Worm (Caenorhabditis elegans) whole organism, L2 larva: Measurements from ENCODE around the gene ddx-15.
A peak's percentile ranks its signal among the peaks of the same experiment; 100 is the strongest.

ENCODE experiments used
- F13H6.1 ChIP-seq: sonication (generic microtip); optimal IDR thresholded peaks from 2 replicates; lab custom pipeline; 2016; ENCODE audit warnings: missing genetic modification characterization, missing compliant biosample characterization
- R02D3.7 ChIP-seq: fragments of 150-350 bp; optimal IDR thresholded peaks from 2 replicates; lab custom pipeline; 2014; ENCODE audit warnings: missing biosample characterization, missing genetic modification characterization
- ZK546.5 ChIP-seq: sonication (generic microtip); optimal IDR thresholded peaks from 2 replicates; lab custom pipeline; 2017; ENCODE audit warnings: missing biosample characterization, missing genetic modification characterization
- alr-1 ChIP-seq: fragments of 150-350 bp; optimal IDR thresholded peaks from 2 replicates; lab custom pipeline; 2014; ENCODE audit warnings: missing biosample characterization, missing genetic modification characterization
- aly-2 ChIP-seq: fragments of 150-350 bp; optimal IDR thresholded peaks from 2 replicates; lab custom pipeline; 2014; ENCODE audit warnings: missing biosample characterization, missing genetic modification characterization
- ama-1 ChIP-seq: fragments of 150-350 bp; optimal IDR thresholded peaks from 2 replicates; lab custom pipeline; 2018; ENCODE audit warnings: inconsistent platforms
- blmp-1 ChIP-seq: sonication (generic microtip); optimal IDR thresholded peaks from 2 replicates; lab custom pipeline; 2017; ENCODE audit warnings: missing genetic modification characterization, mild to moderate bottlenecking, missing compliant biosample characterization, antibody characterized with exemption, moderate library complexity; ENCODE audit not compliant: insufficient read depth
- ceh-16 ChIP-seq: fragments of 150-350 bp; optimal IDR thresholded peaks from 2 replicates; lab custom pipeline; 2014; ENCODE audit warnings: missing biosample characterization, missing genetic modification characterization
- ceh-82 ChIP-seq: fragments of 150-350 bp; optimal IDR thresholded peaks from 2 replicates; lab custom pipeline; 2014; ENCODE audit warnings: missing biosample characterization, missing genetic modification characterization
- crh-2 ChIP-seq: sonication (generic microtip); optimal IDR thresholded peaks from 2 replicates; lab custom pipeline; 2017; ENCODE audit warnings: missing biosample characterization, missing genetic modification characterization
- elt-1 ChIP-seq: fragments of 150-350 bp; optimal IDR thresholded peaks from 2 replicates; lab custom pipeline; 2014; ENCODE audit warnings: missing biosample characterization, missing genetic modification characterization
- elt-3 ChIP-seq: sonication (generic microtip); optimal IDR thresholded peaks from 2 replicates; lab custom pipeline; 2017; ENCODE audit warnings: missing biosample characterization, missing genetic modification characterization
- gmeb-1 ChIP-seq: fragments of 150-350 bp; optimal IDR thresholded peaks from 2 replicates; lab custom pipeline; 2014; ENCODE audit warnings: missing biosample characterization, missing genetic modification characterization
- lin-11 ChIP-seq: fragments of 150-350 bp; sonication (generic microtip); optimal IDR thresholded peaks from 2 replicates; lab custom pipeline; 2014; ENCODE audit warnings: missing biosample characterization, missing genetic modification characterization, inconsistent platforms, mixed read lengths
- lin-13 ChIP-seq: fragments of 150-350 bp; optimal IDR thresholded peaks from 2 replicates; lab custom pipeline; 2014; ENCODE audit warnings: missing biosample characterization, missing genetic modification reagents, missing genetic modification characterization
- lin-39 ChIP-seq: fragments of 150-350 bp; optimal IDR thresholded peaks from 2 replicates; lab custom pipeline; 2014; ENCODE audit warnings: missing biosample characterization, missing genetic modification reagents, missing genetic modification characterization
- lsy-2 ChIP-seq, 2 experiments: fragments of 150-350 bp in 1 of 2; sonication (generic microtip) in 1 of 2; optimal IDR thresholded peaks; 2 replicates each; lab custom pipeline; 2014 to 2017; ENCODE audit warnings: missing biosample characterization in 2 of 2, missing genetic modification characterization in 2 of 2
- mab-5 ChIP-seq: fragments of 150-350 bp; optimal IDR thresholded peaks from 2 replicates; lab custom pipeline; 2014; ENCODE audit warnings: missing biosample characterization, missing genetic modification characterization
- mdl-1 ChIP-seq, 2 experiments: fragments of 150-350 bp in 1 of 2; sonication (generic microtip) in 1 of 2; optimal IDR thresholded peaks; 2 replicates each; lab custom pipeline; 2017; ENCODE audit warnings: missing biosample characterization in 2 of 2, missing genetic modification characterization in 2 of 2
- nhr-10 ChIP-seq: sonication (generic microtip); optimal IDR thresholded peaks from 2 replicates; lab custom pipeline; 2017; ENCODE audit warnings: missing biosample characterization, missing genetic modification characterization
- nhr-11 ChIP-seq: fragments of 150-350 bp; optimal IDR thresholded peaks from 2 replicates; lab custom pipeline; 2014; ENCODE audit warnings: missing biosample characterization, missing genetic modification characterization
- nhr-129 ChIP-seq: fragments of 150-350 bp; optimal IDR thresholded peaks from 2 replicates; lab custom pipeline; 2014; ENCODE audit warnings: missing biosample characterization, missing genetic modification characterization
- nhr-23 ChIP-seq: fragments of 150-350 bp; optimal IDR thresholded peaks from 2 replicates; lab custom pipeline; 2014; ENCODE audit warnings: missing biosample characterization, missing genetic modification reagents, missing genetic modification characterization
- nhr-237 ChIP-seq: fragments of 150-350 bp; optimal IDR thresholded peaks from 2 replicates; lab custom pipeline; 2014; ENCODE audit warnings: missing biosample characterization, missing genetic modification characterization
- nhr-25 ChIP-seq: fragments of 150-350 bp; sonication (generic microtip); optimal IDR thresholded peaks from 3 replicates; lab custom pipeline; 2014; ENCODE audit warnings: missing biosample characterization, missing genetic modification characterization
- nhr-77 ChIP-seq: fragments of 150-350 bp; optimal IDR thresholded peaks from 2 replicates; lab custom pipeline; 2014; ENCODE audit warnings: missing biosample characterization, missing genetic modification characterization
- sem-4 ChIP-seq: fragments of 150-350 bp; optimal IDR thresholded peaks from 2 replicates; lab custom pipeline; 2014; ENCODE audit warnings: missing biosample characterization, missing genetic modification reagents, missing genetic modification characterization
- skn-1 ChIP-seq: sonication (generic microtip); optimal IDR thresholded peaks from 2 replicates; lab custom pipeline; 2017; ENCODE audit warnings: missing biosample characterization, missing genetic modification characterization
- sma-9 ChIP-seq, 2 experiments: fragments of 150-350 bp in 1 of 2; sonication (generic microtip) in 1 of 2; optimal IDR thresholded peaks; 2 replicates each; lab custom pipeline; 2014 to 2016; ENCODE audit warnings: missing genetic modification characterization in 2 of 2, mild to moderate bottlenecking in 1 of 2, missing biosample characterization in 1 of 2, missing compliant biosample characterization in 1 of 2, missing genetic modification reagents in 1 of 2, moderate library complexity in 1 of 2
- unc-39 ChIP-seq: fragments of 150-350 bp; optimal IDR thresholded peaks from 2 replicates; lab custom pipeline; 2014; ENCODE audit warnings: missing biosample characterization, missing genetic modification characterization
- unc-55 ChIP-seq: fragments of 150-350 bp; sonication (generic microtip); optimal IDR thresholded peaks from 3 replicates; lab custom pipeline; 2014; ENCODE audit warnings: missing biosample characterization, missing genetic modification reagents, missing genetic modification characterization
- ztf-1 ChIP-seq: fragments of 200-800 bp; sonication (Bioruptor generic); conservative IDR thresholded peaks from 2 replicates; pipeline ENCODE4 v1.3.6; 2022; ENCODE audit warnings: missing genetic modification characterization, missing compliant biosample characterization
- ztf-11 ChIP-seq: sonication (generic microtip); optimal IDR thresholded peaks from 2 replicates; lab custom pipeline; 2017; ENCODE audit warnings: missing biosample characterization, missing genetic modification characterization

Gene ddx-15

ce11 chrIII:5588746-5589145 lies 2.8 kb downstream of the ddx-15 start:
- TF ChIP-seq nhr-129 (tag; lab: Kevin White, UChicago) (no peak), mab-5 (tag; lab: Kevin White, UChicago) (no peak), skn-1 (tag; lab: Kevin White, UChicago) (no peak), nhr-237 (tag; lab: Kevin White, UChicago) (no peak), unc-55 (GFP tag; lab: Kevin White, UChicago) (no peak), lin-11 (no peak), blmp-1 (no peak), sma-9 (GFP tag; optimal IDR thresholded peaks at IDR 0.05; lab: Kevin White, UChicago) (no peak), sma-9 (tag; optimal IDR thresholded peaks at IDR 0.05; lab: Kevin White, UChicago) (no peak), aly-2 (no peak), nhr-10 (tag; lab: Kevin White, UChicago) (no peak), ceh-82 (tag; lab: Kevin White, UChicago) (no peak), nhr-11 (tag; lab: Kevin White, UChicago) (no peak)

- no peak for TF ChIP-seq ama-1 (lab: Kevin White, UChicago)
- no peak for TF ChIP-seq crh-2
- no peak for TF ChIP-seq ztf-11 (tag; lab: Kevin White, UChicago)
- no peak for TF ChIP-seq elt-1 (tag; lab: Kevin White, UChicago)
- TF ChIP-seq nhr-25 (tag; lab: Kevin White, UChicago) = no peak
- peak; percentile 74 for TF ChIP-seq gmeb-1
- TF ChIP-seq sem-4 (tag; lab: Kevin White, UChicago) = no peak
- peak; percentile 60 for TF ChIP-seq unc-55 (GFP tag; lab: Kevin White, UChicago)
- no peak for TF ChIP-seq alr-1 (tag; lab: Kevin White, UChicago)
- TF ChIP-seq lsy-2 (tag; optimal IDR thresholded peaks at IDR 0.05; lab: Kevin White, UChicago) = peak in 1 of 2 experiments; percentile 35
- peak; percentile 4 for TF ChIP-seq nhr-129 (tag; lab: Kevin White, UChicago)
- no peak for TF ChIP-seq unc-39 (tag; lab: Kevin White, UChicago)
Observed at ce11 chrIII:5586925-5587324, 4.6 kb downstream of the ddx-15 start, which contains the start of gene F56D2.2. Gene F56D2.2, plus strand, starts transcription at chrIII:5587263.

ce11 chrIII:5585711-5586110 lies 5.8 kb downstream of the ddx-15 start:
- TF ChIP-seq nhr-23 (tag; lab: Kevin White, UChicago) (no peak), lin-11 (no peak), unc-39 (tag; lab: Kevin White, UChicago) (no peak), elt-3 (no peak), sma-9 (GFP tag; optimal IDR thresholded peaks at IDR 0.05; lab: Kevin White, UChicago) (no peak), sma-9 (tag; optimal IDR thresholded peaks at IDR 0.05; lab: Kevin White, UChicago) (no peak), mdl-1 (tag; optimal IDR thresholded peaks at IDR 0.05; lab: Kevin White, UChicago) (no peak), R02D3.7 (tag; lab: Kevin White, UChicago) (no peak), ceh-16 (tag; lab: Kevin White, UChicago) (no peak), F13H6.1 (no peak)

ce11 chrIII:5584647-5585046 lies 6.9 kb downstream of the ddx-15 start, which contains the start of gene F56D2.3:
Gene F56D2.3, plus strand, starts transcription at chrIII:5584947.
- TF ChIP-seq nhr-11 (tag; lab: Kevin White, UChicago) = no peak
- no peak for TF ChIP-seq nhr-77 (tag; lab: Kevin White, UChicago)
- TF ChIP-seq ZK546.5 (tag; lab: Kevin White, UChicago) = no peak

ce11 chrIII:5582766-5583165 lies 8.8 kb downstream of the ddx-15 start, which contains the start of the genes F56D2.8 and uev-2:
Gene F56D2.8, minus strand, starts transcription at chrIII:5582866.
Gene uev-2, plus strand, starts transcription at chrIII:5583125.
- no peak for TF ChIP-seq lin-39 (tag; lab: Kevin White, UChicago)
- no peak for TF ChIP-seq lsy-2 (tag; optimal IDR thresholded peaks at IDR 0.05; lab: Kevin White, UChicago)
- no peak for TF ChIP-seq ceh-82 (tag; lab: Kevin White, UChicago)
- no peak for TF ChIP-seq sem-4 (tag; lab: Kevin White, UChicago)
- TF ChIP-seq aly-2 = no peak
- TF ChIP-seq nhr-10 (tag; lab: Kevin White, UChicago) = no peak
- no peak for TF ChIP-seq ztf-1
- TF ChIP-seq lin-13 (GFP tag; lab: Kevin White, UChicago) = no peak
- TF ChIP-seq R02D3.7 (tag; lab: Kevin White, UChicago) = no peak
- TF ChIP-seq crh-2 = no peak
- TF ChIP-seq nhr-11 (tag; lab: Kevin White, UChicago) = no peak
